Worm (Caenorhabditis elegans): ENCODE results near the gene cnnm-3.

DNA sequence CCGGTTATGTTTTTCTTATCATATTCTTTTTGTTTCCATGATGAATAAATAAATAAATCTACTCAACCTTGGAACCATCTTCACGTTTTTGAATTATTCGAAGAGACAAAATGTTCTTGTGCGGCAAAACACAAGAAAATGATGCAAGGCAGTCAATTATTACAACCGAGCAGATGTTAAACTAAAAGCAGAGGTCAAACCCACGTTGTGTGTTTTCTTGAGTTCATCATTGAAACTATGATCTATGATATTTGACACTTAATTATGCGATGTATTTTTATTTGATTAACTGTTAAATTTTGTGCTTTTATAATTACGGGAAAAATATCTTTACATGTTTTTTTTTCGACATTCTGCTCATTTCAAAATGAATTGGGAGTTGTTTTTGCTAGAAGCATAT, 24.2 kb downstream of the cnnm-3 start:
- no peak for TF ChIP-seq ama-1 (optimal IDR thresholded peaks at IDR 0.05)
- TF ChIP-seq zag-1 (tag; optimal IDR thresholded peaks at IDR 0.05) = no peak
- no peak for TF ChIP-seq pha-4 (tag; optimal IDR thresholded peaks at IDR 0.05)
- no peak for TF ChIP-seq lin-15B (tag; optimal IDR thresholded peaks at IDR 0.05)
- TF ChIP-seq ztf-11 (tag; optimal IDR thresholded peaks at IDR 0.05) = no peak
- TF ChIP-seq nhr-76 (tag; optimal IDR thresholded peaks at IDR 0.05) = no peak
